Worm (Caenorhabditis elegans) whole organism, L1 larva: ENCODE results near the gene smrd-1.

Experiments used
- F16B12.6 ChIP-seq: fragments of 150-350 bp; optimal IDR thresholded peaks from 2 replicates; lab custom pipeline; 2014; ENCODE audit warnings: missing biosample characterization, missing genetic modification characterization
- Y116A8C.19 ChIP-seq: sonication (generic microtip); optimal IDR thresholded peaks from 2 replicates; lab custom pipeline; 2016; ENCODE audit warnings: missing compliant biosample characterization, missing genetic modification characterization, borderline replicate concordance
- aha-1 ChIP-seq: fragments of 150-350 bp; optimal IDR thresholded peaks from 2 replicates; lab custom pipeline; 2014; ENCODE audit warnings: missing biosample characterization, missing genetic modification characterization
- ceh-63 ChIP-seq: fragments of 200-800 bp; sonication (Bioruptor generic); optimal IDR thresholded peaks from 2 replicates; lab custom pipeline; 2018; ENCODE audit warnings: mild to moderate bottlenecking, missing genetic modification characterization, missing compliant biosample characterization
- ceh-8 ChIP-seq: fragments of 200-800 bp; sonication (Bioruptor generic); optimal IDR thresholded peaks from 2 replicates; lab custom pipeline; 2018; ENCODE audit warnings: mild to moderate bottlenecking, missing genetic modification characterization, moderate library complexity, missing compliant biosample characterization
- ceh-88 ChIP-seq: fragments of 200-800 bp; sonication (Bioruptor generic); IDR thresholded peaks from 2 replicates; pipeline ENCODE4 v1.3.6; 2022; ENCODE audit warnings: missing genetic modification characterization, missing compliant biosample characterization
- dpl-1 ChIP-seq, 3 experiments: fragments of 150-350 bp in 2 of 3; sonication (generic microtip) in 1 of 3; optimal IDR thresholded peaks; 2 replicates each; lab custom pipeline; 2014 to 2017; ENCODE audit warnings: missing biosample characterization in 3 of 3, missing genetic modification characterization in 3 of 3, missing genetic modification reagents in 3 of 3
- efl-3 ChIP-seq: fragments of 200-800 bp; sonication (Bioruptor generic); optimal IDR thresholded peaks from 2 replicates; lab custom pipeline; 2018; ENCODE audit warnings: mild to moderate bottlenecking, missing genetic modification characterization, missing compliant biosample characterization
- egl-13 ChIP-seq: sonication (generic microtip); optimal IDR thresholded peaks from 2 replicates; lab custom pipeline; 2016; ENCODE audit warnings: missing genotype, missing genetic modification reagents, missing genetic modification characterization, missing compliant biosample characterization
- elt-2 ChIP-seq: sonication (generic microtip); optimal IDR thresholded peaks from 2 replicates; lab custom pipeline; 2016; ENCODE audit warnings: missing genetic modification characterization, mild to moderate bottlenecking, inconsistent platforms, missing compliant biosample characterization, missing genetic modification reagents
- fkh-10 ChIP-seq: sonication (generic microtip); optimal IDR thresholded peaks from 2 replicates; lab custom pipeline; 2017; ENCODE audit warnings: missing biosample characterization, missing genetic modification reagents, missing genetic modification characterization
- fkh-4 ChIP-seq: sonication (generic microtip); optimal IDR thresholded peaks from 2 replicates; lab custom pipeline; 2016; ENCODE audit warnings: missing compliant biosample characterization, missing genetic modification characterization, borderline replicate concordance
- fos-1 ChIP-seq: fragments of 150-350 bp; optimal IDR thresholded peaks from 2 replicates; lab custom pipeline; 2014; ENCODE audit warnings: missing biosample characterization, missing genetic modification characterization
- grh-1 ChIP-seq: fragments of 200-800 bp; sonication (Bioruptor generic); IDR thresholded peaks from 2 replicates; pipeline ENCODE4 v1.3.6; 2022; ENCODE audit warnings: missing genetic modification reagents, missing genetic modification characterization, missing compliant biosample characterization
- hlh-17 ChIP-seq: fragments of 200-800 bp; sonication (Bioruptor generic); optimal IDR thresholded peaks from 2 replicates; lab custom pipeline; 2018; ENCODE audit warnings: missing genetic modification characterization, mild to moderate bottlenecking, missing compliant biosample characterization, moderate library complexity, borderline replicate concordance
- hlh-4 ChIP-seq: sonication (generic microtip); optimal IDR thresholded peaks from 2 replicates; lab custom pipeline; 2016; ENCODE audit warnings: mild to moderate bottlenecking, missing genetic modification characterization, missing compliant biosample characterization
- irx-1 ChIP-seq: sonication (generic microtip); optimal IDR thresholded peaks from 2 replicates; lab custom pipeline; 2016; ENCODE audit warnings: missing genetic modification characterization, missing compliant biosample characterization
- isw-1 ChIP-seq: fragments of 200-800 bp; sonication (Bioruptor generic); IDR thresholded peaks from 2 replicates; pipeline ENCODE4 v1.3.6; 2022; ENCODE audit warnings: missing genetic modification characterization, missing compliant biosample characterization
- jun-1 ChIP-seq: fragments of 150-350 bp; optimal IDR thresholded peaks from 2 replicates; lab custom pipeline; 2014; ENCODE audit warnings: missing biosample characterization, missing genetic modification reagents, missing genetic modification characterization
- lin-13 ChIP-seq: fragments of 150-350 bp; optimal IDR thresholded peaks from 2 replicates; lab custom pipeline; 2014; ENCODE audit warnings: missing biosample characterization, missing genetic modification reagents, missing genetic modification characterization
- lin-15B ChIP-seq: fragments of 150-350 bp; sonication (generic microtip); optimal IDR thresholded peaks from 3 replicates; lab custom pipeline; 2014; ENCODE audit warnings: missing biosample characterization, missing genetic modification characterization
- lin-39 ChIP-seq: fragments of 150-350 bp; optimal IDR thresholded peaks from 2 replicates; lab custom pipeline; 2014; ENCODE audit warnings: missing biosample characterization, missing genetic modification reagents, missing genetic modification characterization
- lir-3 ChIP-seq: sonication (generic microtip); optimal IDR thresholded peaks from 2 replicates; lab custom pipeline; 2016; ENCODE audit warnings: mild to moderate bottlenecking, missing genetic modification characterization, moderate library complexity, missing compliant biosample characterization; ENCODE audit not compliant: poor library complexity
- lsy-2 ChIP-seq, 2 experiments: fragments of 150-350 bp; optimal IDR thresholded peaks; 2 replicates each; lab custom pipeline; 2014; ENCODE audit warnings: missing biosample characterization in 2 of 2, missing genetic modification characterization in 2 of 2
- mab-9 ChIP-seq: fragments of 200-800 bp; sonication (Bioruptor generic); IDR thresholded peaks from 2 replicates; pipeline ENCODE4 v1.3.6; 2022; ENCODE audit warnings: missing genetic modification reagents, missing genetic modification characterization, missing compliant biosample characterization
- mdl-1 ChIP-seq, 2 experiments: fragments of 150-350 bp; optimal IDR thresholded peaks; 2 replicates each; lab custom pipeline; 2014 to 2017; ENCODE audit warnings: missing biosample characterization in 2 of 2, missing genetic modification characterization in 2 of 2, inconsistent platforms in 1 of 2
- mef-2 ChIP-seq: fragments of 150-350 bp; optimal IDR thresholded peaks from 2 replicates; lab custom pipeline; 2014; ENCODE audit warnings: missing biosample characterization, missing genetic modification characterization
- mep-1 ChIP-seq: fragments of 150-350 bp; optimal IDR thresholded peaks from 2 replicates; lab custom pipeline; 2014; ENCODE audit warnings: missing biosample characterization, missing genetic modification characterization
- nhr-12 ChIP-seq: sonication (generic microtip); optimal IDR thresholded peaks from 2 replicates; lab custom pipeline; 2017; ENCODE audit warnings: missing biosample characterization, missing genetic modification characterization
- nhr-19 ChIP-seq: fragments of 200-800 bp; sonication (Bioruptor generic); conservative IDR thresholded peaks from 2 replicates; pipeline ENCODE4 v1.3.6; 2022; ENCODE audit warnings: missing genetic modification characterization, missing compliant biosample characterization
- nhr-28 ChIP-seq: fragments of 150-350 bp; optimal IDR thresholded peaks from 2 replicates; lab custom pipeline; 2014; ENCODE audit warnings: missing biosample characterization, missing genetic modification characterization
- nhr-47 ChIP-seq: sonication (generic microtip); optimal IDR thresholded peaks from 2 replicates; lab custom pipeline; 2016; ENCODE audit warnings: mild to moderate bottlenecking, missing genetic modification characterization, moderate library complexity, missing compliant biosample characterization
- nhr-71 ChIP-seq: sonication (generic microtip); optimal IDR thresholded peaks from 2 replicates; lab custom pipeline; 2016; ENCODE audit warnings: mild to moderate bottlenecking, missing genetic modification characterization, moderate library complexity, missing compliant biosample characterization
- nhr-76 ChIP-seq: sonication (generic microtip); optimal IDR thresholded peaks from 2 replicates; lab custom pipeline; 2017; ENCODE audit warnings: missing biosample characterization, missing genetic modification characterization
- nhr-77 ChIP-seq: fragments of 150-350 bp; optimal IDR thresholded peaks from 2 replicates; lab custom pipeline; 2014; ENCODE audit warnings: missing biosample characterization, missing genetic modification characterization
- nhr-85 ChIP-seq: sonication (generic microtip); peaks from one replicate; lab custom pipeline; 2016; ENCODE audit warnings: missing genetic modification characterization, inconsistent platforms, missing compliant biosample characterization
- pax-3 ChIP-seq: fragments of 200-800 bp; sonication (Bioruptor generic); optimal IDR thresholded peaks from 2 replicates; lab custom pipeline; 2018; ENCODE audit warnings: mild to moderate bottlenecking, missing genetic modification characterization, moderate library complexity, missing compliant biosample characterization
- rnt-1 ChIP-seq: sonication (generic microtip); optimal IDR thresholded peaks from 2 replicates; lab custom pipeline; 2016; ENCODE audit warnings: mild to moderate bottlenecking, missing genetic modification characterization, moderate library complexity, missing compliant biosample characterization
- snpc-4 ChIP-seq: fragments of 150-350 bp; optimal IDR thresholded peaks from 2 replicates; lab custom pipeline; 2014; ENCODE audit warnings: missing biosample characterization, missing genetic modification characterization
- snu-23 ChIP-seq: sonication (generic microtip); optimal IDR thresholded peaks from 2 replicates; lab custom pipeline; 2016; ENCODE audit warnings: missing genetic modification characterization, missing compliant biosample characterization
- sox-4 ChIP-seq: sonication (generic microtip); optimal IDR thresholded peaks from 2 replicates; lab custom pipeline; 2016; ENCODE audit warnings: missing genetic modification characterization, missing compliant biosample characterization
- sup-37 ChIP-seq: fragments of 200-800 bp; sonication (Bioruptor generic); optimal IDR thresholded peaks from 2 replicates; lab custom pipeline; 2018; ENCODE audit warnings: mild to moderate bottlenecking, missing genetic modification characterization, missing compliant biosample characterization
- swsn-7 ChIP-seq: sonication (generic microtip); optimal IDR thresholded peaks from 2 replicates; lab custom pipeline; 2016; ENCODE audit warnings: missing genetic modification characterization, missing compliant biosample characterization
- tbx-2 ChIP-seq: sonication (generic microtip); optimal IDR thresholded peaks from 2 replicates; lab custom pipeline; 2016; ENCODE audit warnings: missing genetic modification characterization, missing compliant biosample characterization
- tlp-1 ChIP-seq: fragments of 150-350 bp; optimal IDR thresholded peaks from 2 replicates; lab custom pipeline; 2014; ENCODE audit warnings: missing biosample characterization, missing genetic modification characterization
- unc-130 ChIP-seq: fragments of 150-350 bp; optimal IDR thresholded peaks from 2 replicates; lab custom pipeline; 2017; ENCODE audit warnings: missing biosample characterization, missing genetic modification characterization, inconsistent platforms
- unc-30 ChIP-seq: sonication (generic microtip); optimal IDR thresholded peaks from 2 replicates; lab custom pipeline; 2017; ENCODE audit warnings: missing biosample characterization, missing genetic modification characterization
- unc-62 ChIP-seq: fragments of 150-350 bp; optimal IDR thresholded peaks from 2 replicates; lab custom pipeline; 2014; ENCODE audit warnings: missing biosample characterization, missing genetic modification reagents, missing genetic modification characterization
- unc-86 ChIP-seq: sonication (generic microtip); optimal IDR thresholded peaks from 2 replicates; lab custom pipeline; 2016; ENCODE audit warnings: missing genetic modification characterization, missing compliant biosample characterization
- unc-98 ChIP-seq: fragments of 200-800 bp; sonication (Bioruptor generic); IDR thresholded peaks from 2 replicates; pipeline ENCODE4 v1.3.6; 2022; ENCODE audit warnings: missing genetic modification characterization, missing compliant biosample characterization
- xbp-1 ChIP-seq: sonication (generic microtip); optimal IDR thresholded peaks from 2 replicates; lab custom pipeline; 2016; ENCODE audit warnings: missing genetic modification characterization, missing compliant biosample characterization
- zag-1 ChIP-seq: fragments of 150-350 bp; optimal IDR thresholded peaks from 2 replicates; lab custom pipeline; 2014; ENCODE audit warnings: missing biosample characterization, missing genetic modification characterization
- zip-4 ChIP-seq: fragments of 200-800 bp; sonication (Bioruptor generic); optimal IDR thresholded peaks from 2 replicates; lab custom pipeline; 2018; ENCODE audit warnings: mild to moderate bottlenecking, missing genetic modification characterization, moderate library complexity, missing compliant biosample characterization
- ztf-11 ChIP-seq, 2 experiments: sonication (generic microtip); optimal IDR thresholded peaks; 2 replicates each; lab custom pipeline; 2016 to 2017; ENCODE audit warnings: missing genetic modification characterization in 2 of 2, missing biosample characterization in 1 of 2, missing compliant biosample characterization in 1 of 2

smrd-1 gene

ce11 chrIII:10463653-10464052 is 27.9 kb upstream of the smrd-1 start (continued):
- TF ChIP-seq F16B12.6 (tag; lab: Kevin White, UChicago) (no peak), snu-23 (GFP tag; lab: Kevin White, UChicago) (peak; percentile 60), lin-39 (tag; lab: Kevin White, UChicago) (no peak), nhr-47 (tag; lab: Kevin White, UChicago) (no peak), nhr-19 (GFP tag; lab: Robert Waterston, UW) (no peak), jun-1 (tag; lab: Kevin White, UChicago) (no peak), fos-1 (tag; lab: Kevin White, UChicago) (no peak), zag-1 (tag; lab: Kevin White, UChicago) (no peak), unc-30 (tag; lab: Kevin White, UChicago) (no peak), grh-1 (GFP tag; lab: Robert Waterston, UW) (no peak), nhr-28 (no peak), nhr-85 (tag; lab: Kevin White, UChicago) (no peak), mab-9 (GFP tag; lab: Robert Waterston, UW) (no peak), sup-37 (no peak), lin-13 (GFP tag; lab: Kevin White, UChicago) (no peak), efl-3 (GFP tag; lab: Kevin White, UChicago) (no peak), nhr-71 (tag; lab: Kevin White, UChicago) (peak; percentile 28), lin-15B (tag; lab: Kevin White, UChicago) (no peak), fkh-4 (tag; lab: Kevin White, UChicago) (no peak), ceh-63 (no peak), isw-1 (GFP tag; lab: Robert Waterston, UW) (no peak), pax-3 (no peak), swsn-7 (tag; lab: Kevin White, UChicago) (no peak), unc-130 (tag; lab: Kevin White, UChicago) (no peak), ceh-8 (GFP tag; lab: Kevin White, UChicago) (no peak), fkh-10 (no peak), ztf-11 (tag; optimal IDR thresholded peaks at IDR 0.05; lab: Kevin White, UChicago) (no peak), nhr-12 (tag; lab: Kevin White, UChicago) (no peak), lsy-2 (tag; optimal IDR thresholded peaks at IDR 0.05; lab: Kevin White, UChicago) (peak in 1 of 2 experiments; percentile 43), lir-3 (tag; lab: Kevin White, UChicago) (no peak), tlp-1 (tag; lab: Kevin White, UChicago) (no peak), elt-2 (tag; lab: Kevin White, UChicago) (no peak), xbp-1 (no peak), dpl-1 (GFP tag; optimal IDR thresholded peaks at IDR 0.05; lab: Kevin White, UChicago) (peak in 1 of 3 experiments; percentile 23), mep-1 (tag; lab: Kevin White, UChicago) (peak; percentile 55), nhr-76 (no peak), unc-62 (GFP tag; lab: Kevin White, UChicago) (no peak), zip-4 (GFP tag; lab: Kevin White, UChicago) (no peak), ceh-88 (GFP tag; lab: Robert Waterston, UW) (no peak), nhr-77 (tag; lab: Kevin White, UChicago) (no peak), tbx-2 (tag; lab: Kevin White, UChicago) (no peak), hlh-4 (tag; lab: Kevin White, UChicago) (no peak), egl-13 (tag; lab: Kevin White, UChicago) (no peak), sox-4 (tag; lab: Kevin White, UChicago) (no peak), unc-98 (no peak), hlh-17 (GFP tag; lab: Kevin White, UChicago) (no peak), mef-2 (tag; lab: Kevin White, UChicago) (no peak), Y116A8C.19 (no peak), unc-86 (tag; lab: Kevin White, UChicago) (no peak), snpc-4 (no peak), irx-1 (no peak), mdl-1 (tag; optimal IDR thresholded peaks at IDR 0.05; lab: Kevin White, UChicago) (peak in 1 of 2 experiments; percentile 31), rnt-1 (peak; percentile 32), aha-1 (no peak)
